Fruit fly (Drosophila melanogaster) whole organism: ENCODE results near the gene CG34241.

Source experiments
- CG8478 ChIP-seq: fragments of >200 bp; optimal IDR thresholded peaks from 2 replicates; lab custom pipeline; 2018; ENCODE audit warnings: inconsistent platforms
- Dll ChIP-seq: fragments of >200 bp; optimal IDR thresholded peaks from 2 replicates; lab custom pipeline; 2017
- EcR ChIP-seq, 2 experiments: fragments of >200 bp; optimal IDR thresholded peaks; 2 replicates each; lab custom pipeline; 2017; ENCODE audit warnings: missing biosample characterization in 2 of 2, missing genetic modification characterization in 2 of 2, missing genetic modification reagents in 2 of 2
- pan ChIP-seq: fragments of >200 bp; optimal IDR thresholded peaks from 2 replicates; lab custom pipeline; 2017
- psq ChIP-seq: fragments of >200 bp; optimal IDR thresholded peaks from 2 replicates; lab custom pipeline; 2017
- usp ChIP-seq: fragments of >200 bp; optimal IDR thresholded peaks from 2 replicates; lab custom pipeline; 2017; ENCODE audit warnings: missing biosample characterization, missing genetic modification characterization, mixed read lengths

DNA sequence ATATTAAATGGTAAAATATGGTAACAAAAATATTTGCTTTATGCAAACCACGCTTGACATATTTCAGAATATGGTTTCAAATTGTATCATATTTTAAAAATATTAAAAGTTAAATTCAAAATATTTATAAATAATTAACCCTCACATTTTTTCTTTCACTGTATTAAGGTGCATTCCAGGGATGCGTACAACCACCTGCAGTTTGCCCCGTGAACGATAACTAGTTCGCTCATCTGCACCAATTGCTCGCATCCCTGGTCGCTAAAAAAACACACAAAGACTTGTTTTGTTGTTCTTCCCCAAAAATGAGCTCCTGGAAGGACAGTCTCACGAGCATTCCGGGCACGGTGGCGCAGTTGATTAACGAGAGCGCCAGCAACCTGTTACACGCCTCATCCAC, 4.1 kb downstream of the CG34241 start, which contains the start of gene DEF8:
- no peak for TF ChIP-seq psq (lab: Kevin White, UChicago)
- TF ChIP-seq usp (GFP tag; lab: Kevin White, UChicago): no peak
- no peak for TF ChIP-seq Dll (lab: Kevin White, UChicago)
- TF ChIP-seq CG8478 (lab: Kevin White, UChicago): no peak
- no peak for TF ChIP-seq pan
- TF ChIP-seq EcR (GFP tag; optimal IDR thresholded peaks at IDR 0.05; lab: Kevin White, UChicago): no peak
